Fruit fly (Drosophila melanogaster) whole organism, embryonic: Measurements from ENCODE around the gene aos.

Source experiments
- BEAF-32 ChIP-seq: fragments of 200-800 bp; sonication (Bioruptor generic); optimal IDR thresholded peaks from 3 replicates; lab custom pipeline; 2017; ENCODE audit warnings: missing biosample characterization, missing genetic modification characterization, mild to moderate bottlenecking, moderate library complexity, missing genetic modification reagents
- Bgb ChIP-seq: fragments of 200-800 bp; sonication (Bioruptor generic); IDR thresholded peaks from 2 replicates; pipeline ENCODE4 v1.3.6; 2022; ENCODE audit warnings: missing biosample characterization, missing genetic modification characterization; ENCODE audit not compliant: partially characterized antibody
- CG10209 ChIP-seq: fragments of 200-800 bp; sonication (Bioruptor generic); optimal IDR thresholded peaks from 3 replicates; lab custom pipeline; 2017; ENCODE audit warnings: missing biosample characterization, mild to moderate bottlenecking, missing genetic modification characterization, missing genetic modification reagents
- CG10267 ChIP-seq: fragments of 200-800 bp; sonication (Bioruptor generic); optimal IDR thresholded peaks from 2 replicates; lab custom pipeline; 2018; ENCODE audit warnings: missing biosample characterization, mild to moderate bottlenecking, missing genetic modification characterization, moderate library complexity
- CG10321 ChIP-seq: fragments of 200-800 bp; sonication (Bioruptor generic); IDR thresholded peaks from 2 replicates; pipeline ENCODE4 v1.3.6; 2022; ENCODE audit warnings: missing biosample characterization, missing genetic modification characterization
- CG10959 ChIP-seq: fragments of 200-800 bp; sonication (Bioruptor generic); IDR thresholded peaks from 2 replicates; pipeline ENCODE4 v1.3.6; 2022; ENCODE audit warnings: missing biosample characterization, missing genetic modification characterization
- CG10979 ChIP-seq: fragments of 200-800 bp; sonication (Bioruptor generic); optimal IDR thresholded peaks from 2 replicates; lab custom pipeline; 2018; ENCODE audit warnings: missing biosample characterization, mild to moderate bottlenecking, missing genetic modification characterization, moderate library complexity
- CG13624 ChIP-seq: fragments of 200-800 bp; sonication (Bioruptor generic); optimal IDR thresholded peaks from 2 replicates; lab custom pipeline; 2016; ENCODE audit warnings: missing biosample characterization, missing genetic modification characterization
- CG1529 ChIP-seq: fragments of 200-800 bp; sonication (Bioruptor generic); optimal IDR thresholded peaks from 3 replicates; lab custom pipeline; 2018; ENCODE audit warnings: missing biosample characterization, missing genetic modification characterization
- CG15601 ChIP-seq: fragments of 200-800 bp; sonication (Bioruptor generic); optimal IDR thresholded peaks from 3 replicates; lab custom pipeline; 2019; ENCODE audit warnings: missing biosample characterization, mild to moderate bottlenecking, missing genetic modification characterization, moderate library complexity
- CG15696 ChIP-seq: fragments of 200-800 bp; sonication (Bioruptor generic); optimal IDR thresholded peaks from 2 replicates; lab custom pipeline; 2019; ENCODE audit warnings: missing biosample characterization, mild to moderate bottlenecking, missing genetic modification characterization, moderate library complexity
- CG1603 ChIP-seq: fragments of 200-800 bp; sonication (Bioruptor generic); optimal IDR thresholded peaks from 2 replicates; lab custom pipeline; 2019; ENCODE audit warnings: missing biosample characterization, mild to moderate bottlenecking, missing genetic modification characterization, moderate library complexity
- CG16863 ChIP-seq: fragments of 200-800 bp; sonication (Bioruptor generic); optimal IDR thresholded peaks from 3 replicates; lab custom pipeline; 2016; ENCODE audit warnings: missing biosample characterization, missing genetic modification characterization
- CG17361 ChIP-seq: fragments of 200-800 bp; sonication (Bioruptor generic); IDR thresholded peaks from 3 replicates; pipeline ENCODE4 v1.3.6; 2022; ENCODE audit warnings: missing biosample characterization, missing genetic modification characterization
- CG18262 ChIP-seq: fragments of 200-800 bp; optimal IDR thresholded peaks from 3 replicates; lab custom pipeline; 2019; ENCODE audit warnings: missing biosample characterization, mild to moderate bottlenecking, missing genetic modification characterization, moderate library complexity
- CG2202 ChIP-seq: fragments of 200-800 bp; sonication (Bioruptor generic); optimal IDR thresholded peaks from 2 replicates; lab custom pipeline; 2018; ENCODE audit warnings: missing biosample characterization, mild to moderate bottlenecking, missing genetic modification characterization
- CG2875 ChIP-seq: fragments of 200-800 bp; sonication (Bioruptor generic); optimal IDR thresholded peaks from 2 replicates; lab custom pipeline; 2017; ENCODE audit warnings: missing biosample characterization, mild to moderate bottlenecking, missing genetic modification characterization, missing genetic modification reagents
- CG30403 ChIP-seq: fragments of 200-800 bp; sonication (Bioruptor generic); optimal IDR thresholded peaks from 3 replicates; lab custom pipeline; 2016; ENCODE audit warnings: missing biosample characterization, missing genetic modification characterization
- CG31441 ChIP-seq: fragments of 200-800 bp; sonication (Bioruptor generic); IDR thresholded peaks from 2 replicates; pipeline ENCODE4 v1.3.6; 2022; ENCODE audit warnings: missing biosample characterization, missing genetic modification characterization
- CG3847 ChIP-seq: fragments of 200-800 bp; sonication (Bioruptor generic); IDR thresholded peaks from 2 replicates; pipeline ENCODE4 v1.3.6; 2022; ENCODE audit warnings: missing biosample characterization, missing genetic modification characterization
- CG4328 ChIP-seq: fragments of 200-800 bp; sonication (Bioruptor generic); optimal IDR thresholded peaks from 3 replicates; lab custom pipeline; 2017; ENCODE audit warnings: missing biosample characterization, missing genetic modification reagents, missing genetic modification characterization
- CG5953 ChIP-seq: fragments of 200-800 bp; sonication (Bioruptor generic); IDR thresholded peaks from 2 replicates; pipeline ENCODE4 v1.3.6; 2022; ENCODE audit warnings: missing biosample characterization, missing genetic modification characterization
- CG6654 ChIP-seq: fragments of 200-800 bp; sonication (Bioruptor generic); optimal IDR thresholded peaks from 2 replicates; lab custom pipeline; 2017; ENCODE audit warnings: missing biosample characterization, mild to moderate bottlenecking, missing genetic modification characterization
- CG6765 ChIP-seq: fragments of 200-800 bp; sonication (Bioruptor generic); optimal IDR thresholded peaks from 3 replicates; lab custom pipeline; 2017; ENCODE audit warnings: missing biosample characterization, mild to moderate bottlenecking, missing genetic modification characterization
- CG8290 ChIP-seq, 3 experiments: fragments of 200-800 bp; sonication (Bioruptor generic); optimal IDR thresholded peaks; 2 replicates each; lab custom pipeline; 2016 to 2019; ENCODE audit warnings: missing biosample characterization in 3 of 3, missing genetic modification characterization in 3 of 3, mild to moderate bottlenecking in 2 of 3, moderate library complexity in 1 of 3
- Dad ChIP-seq: fragments of 200-800 bp; sonication (Bioruptor generic); optimal IDR thresholded peaks from 3 replicates; lab custom pipeline; 2016; ENCODE audit warnings: missing biosample characterization, missing genetic modification characterization
- Dfd ChIP-seq, 2 experiments: fragments of >200 bp; optimal IDR thresholded peaks; 2 replicates each; lab custom pipeline; 2017; ENCODE audit warnings: missing biosample characterization in 2 of 2, missing genetic modification characterization in 2 of 2
- Hmr ChIP-seq: fragments of 200-800 bp; sonication (Bioruptor generic); optimal IDR thresholded peaks from 3 replicates; lab custom pipeline; 2017; ENCODE audit warnings: mild to moderate bottlenecking, missing biosample characterization, missing genetic modification reagents, missing genetic modification characterization
- Hr39 ChIP-seq: fragments of >200 bp; optimal IDR thresholded peaks from 2 replicates; lab custom pipeline; 2017
- Jarid2 ChIP-seq: fragments of 200-800 bp; sonication (Bioruptor generic); optimal IDR thresholded peaks from 3 replicates; lab custom pipeline; 2017; ENCODE audit warnings: mild to moderate bottlenecking, missing biosample characterization, missing genetic modification reagents, missing genetic modification characterization
- Scr ChIP-seq: fragments of 200-800 bp; sonication (Bioruptor generic); IDR thresholded peaks from 2 replicates; pipeline ENCODE4 v1.3.6; 2022; ENCODE audit warnings: missing biosample characterization, missing genetic modification characterization; ENCODE audit not compliant: partially characterized antibody
- Sox102F ChIP-seq: fragments of 200-800 bp; sonication (Bioruptor generic); optimal IDR thresholded peaks from 2 replicates; lab custom pipeline; 2018; ENCODE audit warnings: missing biosample characterization, mild to moderate bottlenecking, missing genetic modification characterization, moderate library complexity
- Taf1 ChIP-seq: fragments of 200-800 bp; sonication (Bioruptor generic); IDR thresholded peaks from 2 replicates; pipeline ENCODE4 v1.3.6; 2022; ENCODE audit warnings: missing biosample characterization, missing genetic modification characterization
- Xrp1 ChIP-seq: fragments of 200-800 bp; sonication (Bioruptor generic); IDR thresholded peaks from 2 replicates; pipeline ENCODE4 v1.3.6; 2022; ENCODE audit warnings: missing biosample characterization, missing genetic modification characterization
- al ChIP-seq: fragments of 200-800 bp; sonication (Bioruptor generic); IDR thresholded peaks from 2 replicates; pipeline ENCODE4 v1.3.6; 2022; ENCODE audit warnings: missing biosample characterization, missing genetic modification characterization
- caup ChIP-seq: fragments of 200-800 bp; sonication (Bioruptor generic); optimal IDR thresholded peaks from 3 replicates; lab custom pipeline; 2017; ENCODE audit warnings: missing biosample characterization, mild to moderate bottlenecking, missing genetic modification characterization, moderate library complexity; ENCODE audit not compliant: severe bottlenecking
- ci ChIP-seq: fragments of 200-800 bp; sonication (Bioruptor generic); IDR thresholded peaks from 3 replicates; pipeline ENCODE4 v1.3.6; 2022; ENCODE audit warnings: missing biosample characterization, missing genetic modification characterization
- danr ChIP-seq: fragments of 200-800 bp; sonication (Bioruptor generic); IDR thresholded peaks from 2 replicates; pipeline ENCODE4 v1.3.6; 2022; ENCODE audit warnings: missing biosample characterization, missing genetic modification characterization
- dmrt11E ChIP-seq: fragments of 200-800 bp; sonication (Bioruptor generic); optimal IDR thresholded peaks from 3 replicates; lab custom pipeline; 2018; ENCODE audit warnings: missing biosample characterization, mild to moderate bottlenecking, missing genetic modification characterization, moderate library complexity
- gcm2 ChIP-seq: fragments of 200-800 bp; sonication (Bioruptor generic); optimal IDR thresholded peaks from 2 replicates; lab custom pipeline; 2016; ENCODE audit warnings: missing biosample characterization, missing genetic modification characterization
- oc ChIP-seq: fragments of 200-800 bp; sonication (Bioruptor generic); optimal IDR thresholded peaks from 2 replicates; lab custom pipeline; 2018; ENCODE audit warnings: missing biosample characterization, mild to moderate bottlenecking, missing genetic modification characterization, moderate library complexity
- otp ChIP-seq: fragments of 200-800 bp; sonication (Bioruptor generic); IDR thresholded peaks from 3 replicates; pipeline ENCODE4, ENCODE4 v1.3.6; 2022; ENCODE audit warnings: missing biosample characterization, missing genetic modification characterization
- pb ChIP-seq: fragments of 200-800 bp; sonication (Bioruptor generic); optimal IDR thresholded peaks from 3 replicates; lab custom pipeline; 2016; ENCODE audit warnings: missing biosample characterization, missing genetic modification characterization
- pfk ChIP-seq: fragments of 200-800 bp; sonication (Bioruptor generic); optimal IDR thresholded peaks from 2 replicates; lab custom pipeline; 2018; ENCODE audit warnings: missing biosample characterization, mild to moderate bottlenecking, missing genetic modification characterization, moderate library complexity
- pzg ChIP-seq: fragments of 200-800 bp; sonication (Bioruptor generic); optimal IDR thresholded peaks from 3 replicates; lab custom pipeline; 2018; ENCODE audit warnings: missing biosample characterization, mild to moderate bottlenecking, missing genetic modification characterization, moderate library complexity
- sd ChIP-seq: fragments of 200-800 bp; sonication (Bioruptor generic); optimal IDR thresholded peaks from 3 replicates; lab custom pipeline; 2018; ENCODE audit warnings: missing biosample characterization, mild to moderate bottlenecking, missing genetic modification characterization, moderate library complexity
- seq ChIP-seq: fragments of 200-800 bp; sonication (Bioruptor generic); IDR thresholded peaks from 2 replicates; pipeline ENCODE4 v1.3.6; 2022; ENCODE audit warnings: missing biosample characterization, missing genetic modification characterization
- shn ChIP-seq: fragments of 200-800 bp; sonication (Bioruptor generic); optimal IDR thresholded peaks from 3 replicates; lab custom pipeline; 2016; ENCODE audit warnings: missing biosample characterization, missing genetic modification characterization
- sima ChIP-seq: fragments of 200-800 bp; sonication (Bioruptor generic); optimal IDR thresholded peaks from 2 replicates; lab custom pipeline; 2016; ENCODE audit warnings: missing biosample characterization, missing genetic modification characterization
- wor ChIP-seq: fragments of 200-800 bp; sonication (Bioruptor generic); IDR thresholded peaks from 2 replicates; pipeline ENCODE4 v1.3.6; 2022; ENCODE audit warnings: missing biosample characterization, missing genetic modification characterization
- zfh2 ChIP-seq: fragments of 200-800 bp; sonication (Bioruptor generic); optimal IDR thresholded peaks from 2 replicates; lab custom pipeline; 2016; ENCODE audit warnings: missing biosample characterization, missing genetic modification characterization

aos gene

DNA sequence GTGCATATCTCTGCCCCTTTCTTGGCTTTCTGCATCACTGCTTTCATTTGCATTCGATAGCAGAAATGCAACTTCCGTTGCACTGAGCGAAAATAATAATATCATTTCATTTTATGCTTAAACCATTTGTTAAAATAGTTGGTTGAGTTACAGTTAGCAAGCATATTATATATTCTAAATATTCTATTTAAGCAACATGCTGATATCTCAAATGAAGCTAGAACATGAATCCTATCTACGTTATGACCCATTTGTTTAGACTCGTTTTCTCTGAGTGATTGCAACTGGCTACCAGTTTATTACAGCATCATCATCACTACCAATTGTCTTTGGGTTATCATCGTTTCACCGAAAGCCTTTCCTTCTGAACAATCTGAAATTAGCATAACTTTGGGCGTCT is 40.8 kb downstream of the aos start (continued):
- TF ChIP-seq CG10267 (tag; lab: Kevin White, UChicago) (no peak), CG5953 (0 out of 2 replicates have a peak, but pooled peaks have one; percentile 5), oc (no peak), CG1603 (tag; lab: Kevin White, UChicago) (peak; percentile 44), CG15696 (no peak), CG3847 (GFP tag; lab: Robert Waterston, UW) (no peak), sd (tag; lab: Kevin White, UChicago) (no peak), CG6654 (GFP tag; lab: Kevin White, UChicago) (no peak), pb (no peak), gcm2 (GFP tag; lab: Kevin White, UChicago) (no peak), pzg (GFP tag; lab: Kevin White, UChicago) (no peak), CG10959 (GFP tag; lab: Robert Waterston, UW) (no peak), CG2875 (GFP tag; lab: Kevin White, UChicago) (no peak), CG30403 (GFP tag; lab: Kevin White, UChicago) (no peak), Bgb (GFP tag; lab: Robert Waterston, UW) (no peak), CG18262 (tag; lab: Kevin White, UChicago) (peak; percentile 42), Hr39 (lab: Kevin White, UChicago) (no peak), CG2202 (tag; lab: Kevin White, UChicago) (no peak), Taf1 (GFP tag; lab: Robert Waterston, UW) (no peak), CG13624 (GFP tag; lab: Kevin White, UChicago) (no peak), Hmr (no peak), ci (GFP tag; lab: Robert Waterston, UW) (0 out of 3 replicates have a peak, but pooled peaks have one; percentile 25), CG1529 (GFP tag; lab: Kevin White, UChicago) (peak; percentile 8), CG10209 (GFP tag; lab: Kevin White, UChicago) (no peak), al (GFP tag; lab: Robert Waterston, UW) (no peak), otp (no peak), shn (GFP tag; lab: Kevin White, UChicago) (no peak), CG10321 (GFP tag; lab: Robert Waterston, UW) (no peak), CG10979 (tag; lab: Kevin White, UChicago) (peak; percentile 35), seq (GFP tag; lab: Robert Waterston, UW) (no peak), CG16863 (GFP tag; lab: Kevin White, UChicago) (no peak), sima (GFP tag; lab: Kevin White, UChicago) (no peak), Scr (no peak), CG8290 (GFP tag; optimal IDR thresholded peaks at IDR 0.05; lab: Kevin White, UChicago) (no peak), CG8290 (tag; optimal IDR thresholded peaks at IDR 0.05; lab: Kevin White, UChicago) (no peak), CG4328 (GFP tag; lab: Kevin White, UChicago) (no peak), Jarid2 (GFP tag; lab: Kevin White, UChicago) (no peak), Dad (GFP tag; lab: Kevin White, UChicago) (no peak), CG6765 (no peak), caup (no peak), Sox102F (GFP tag; lab: Kevin White, UChicago) (peak; percentile 70), CG17361 (0 out of 3 replicates have a peak, but pooled peaks have one; percentile 26), Xrp1 (no peak), dmrt11E (tag; lab: Kevin White, UChicago) (no peak), danr (no peak), wor (peak; percentile 45; the same call in 1 of the 2 replicates), CG15601 (tag; lab: Kevin White, UChicago) (no peak), zfh2 (GFP tag; lab: Kevin White, UChicago) (no peak), Dfd (GFP tag; optimal IDR thresholded peaks at IDR 0.05; lab: Kevin White, UChicago) (no peak), BEAF-32 (no peak), CG31441 (GFP tag; lab: Robert Waterston, UW) (peak; percentile 24; the same call in 1 of the 2 replicates), pfk (no peak)
